Worm (Caenorhabditis elegans) whole organism, L1 larva: ENCODE data around the gene T22F3.12.

Source experiments
- aha-1 ChIP-seq: fragments of 150-350 bp; optimal IDR thresholded peaks from 2 replicates; lab custom pipeline; 2014; ENCODE audit warnings: missing biosample characterization, missing genetic modification characterization
- ceh-82 ChIP-seq, 3 experiments: fragments of 150-350 bp in 1 of 3; sonication (generic microtip) in 2 of 3; optimal IDR thresholded peaks; 2 replicates each; lab custom pipeline; 2014 to 2017; ENCODE audit warnings: missing biosample characterization in 3 of 3, missing genetic modification characterization in 3 of 3
- hlh-17 ChIP-seq: fragments of 200-800 bp; sonication (Bioruptor generic); optimal IDR thresholded peaks from 2 replicates; lab custom pipeline; 2018; ENCODE audit warnings: missing genetic modification characterization, mild to moderate bottlenecking, missing compliant biosample characterization, moderate library complexity, borderline replicate concordance
- mep-1 ChIP-seq: fragments of 150-350 bp; optimal IDR thresholded peaks from 2 replicates; lab custom pipeline; 2014; ENCODE audit warnings: missing biosample characterization, missing genetic modification characterization
- nhr-47 ChIP-seq: sonication (generic microtip); optimal IDR thresholded peaks from 2 replicates; lab custom pipeline; 2016; ENCODE audit warnings: mild to moderate bottlenecking, missing genetic modification characterization, moderate library complexity, missing compliant biosample characterization
- pag-3 ChIP-seq: sonication (generic microtip); optimal IDR thresholded peaks from 2 replicates; lab custom pipeline; 2017; ENCODE audit warnings: missing genetic modification characterization, mild to moderate bottlenecking, missing compliant biosample characterization, antibody characterized with exemption, borderline replicate concordance; ENCODE audit not compliant: insufficient read depth
- ztf-11 ChIP-seq, 2 experiments: sonication (generic microtip); optimal IDR thresholded peaks; 2 replicates each; lab custom pipeline; 2016 to 2017; ENCODE audit warnings: missing genetic modification characterization in 2 of 2, missing biosample characterization in 1 of 2, missing compliant biosample characterization in 1 of 2

DNA sequence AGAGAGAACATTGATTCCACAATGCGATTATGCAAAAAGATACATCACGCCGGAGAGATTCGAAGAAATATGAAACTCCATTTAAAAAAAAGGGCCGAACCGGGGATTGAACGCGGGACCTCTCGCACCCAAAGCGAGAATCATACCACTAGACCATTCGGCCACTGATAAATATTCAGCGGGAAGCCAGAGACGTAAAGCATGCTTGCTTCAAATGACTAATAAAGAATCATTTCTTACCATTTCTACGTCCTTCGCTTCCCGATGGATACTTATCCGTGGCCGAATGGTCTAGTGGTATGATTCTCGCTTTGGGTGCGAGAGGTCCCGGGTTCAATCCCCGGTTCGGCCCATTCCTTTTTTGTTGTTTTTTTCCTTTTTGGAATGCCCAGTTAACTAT, 3.8 kb downstream of the T22F3.12 start:
- TF ChIP-seq ceh-82 (tag; optimal IDR thresholded peaks at IDR 0.05; lab: Kevin White, UChicago) (no peak), hlh-17 (GFP tag; lab: Kevin White, UChicago) (no peak), nhr-47 (tag; lab: Kevin White, UChicago) (no peak), mep-1 (no peak), pag-3 (tag; lab: Kevin White, UChicago) (no peak), aha-1 (tag; lab: Kevin White, UChicago) (no peak), ztf-11 (tag; optimal IDR thresholded peaks at IDR 0.05; lab: Kevin White, UChicago) (no peak)
